Worm (Caenorhabditis elegans) whole organism, late embryonic: Measurements from ENCODE around the gene C04G6.6.

Experiments used
- T23F11.4 ChIP-seq: fragments of 200-800 bp; sonication (Bioruptor generic); optimal IDR thresholded peaks from 2 replicates; lab custom pipeline; 2018; ENCODE audit warnings: mild to moderate bottlenecking, missing genetic modification characterization, missing compliant biosample characterization
- ahr-1 ChIP-seq: sonication (generic microtip); optimal IDR thresholded peaks from 2 replicates; lab custom pipeline; 2016; ENCODE audit warnings: missing genetic modification characterization, missing compliant biosample characterization
- ceh-14 ChIP-seq: sonication (generic microtip); optimal IDR thresholded peaks from 2 replicates; lab custom pipeline; 2016; ENCODE audit warnings: missing genotype, missing genetic modification characterization, missing compliant biosample characterization
- ceh-18 ChIP-seq: sonication (generic microtip); optimal IDR thresholded peaks from 2 replicates; lab custom pipeline; 2016; ENCODE audit warnings: missing genetic modification characterization, missing compliant biosample characterization
- ceh-22 ChIP-seq: sonication (generic microtip); optimal IDR thresholded peaks from 2 replicates; lab custom pipeline; 2017; ENCODE audit warnings: missing biosample characterization, missing genetic modification characterization
- ceh-24 ChIP-seq: sonication (generic microtip); optimal IDR thresholded peaks from 2 replicates; lab custom pipeline; 2016; ENCODE audit warnings: mild to moderate bottlenecking, missing genetic modification characterization, missing compliant biosample characterization
- ceh-45 ChIP-seq: fragments of 200-800 bp; sonication (Bioruptor generic); IDR thresholded peaks from 2 replicates; pipeline ENCODE4 v1.3.6; 2022; ENCODE audit warnings: missing genetic modification reagents, missing genetic modification characterization, missing compliant biosample characterization
- ceh-6 ChIP-seq: fragments of 200-800 bp; sonication (Bioruptor generic); optimal IDR thresholded peaks from 2 replicates; lab custom pipeline; 2018; ENCODE audit warnings: mild to moderate bottlenecking, missing genetic modification characterization, missing compliant biosample characterization
- ceh-9 ChIP-seq: sonication (generic microtip); optimal IDR thresholded peaks from 2 replicates; lab custom pipeline; 2016; ENCODE audit warnings: mild to moderate bottlenecking, missing genetic modification characterization, inconsistent platforms, missing compliant biosample characterization
- dmd-4 ChIP-seq: sonication (generic microtip); optimal IDR thresholded peaks from 2 replicates; lab custom pipeline; 2016; ENCODE audit warnings: borderline replicate concordance, missing genetic modification characterization, missing compliant biosample characterization
- dve-1 ChIP-seq: sonication (generic microtip); optimal IDR thresholded peaks from 2 replicates; lab custom pipeline; 2017; ENCODE audit warnings: antibody characterized with exemption, mild to moderate bottlenecking, missing genetic modification characterization, missing compliant biosample characterization
- elt-2 ChIP-seq: sonication (generic microtip); optimal IDR thresholded peaks from 2 replicates; lab custom pipeline; 2016; ENCODE audit warnings: missing genetic modification reagents, missing genetic modification characterization, missing compliant biosample characterization
- elt-4 ChIP-seq: sonication (generic microtip); optimal IDR thresholded peaks from 2 replicates; lab custom pipeline; 2016; ENCODE audit warnings: missing genetic modification characterization, missing compliant biosample characterization
- ets-4 ChIP-seq: sonication (generic microtip); optimal IDR thresholded peaks from 2 replicates; lab custom pipeline; 2016; ENCODE audit warnings: missing genetic modification characterization, missing compliant biosample characterization
- fkh-10 ChIP-seq: fragments of 150-350 bp; optimal IDR thresholded peaks from 2 replicates; lab custom pipeline; 2014; ENCODE audit warnings: missing biosample characterization, missing genetic modification reagents, missing genetic modification characterization
- gmeb-2 ChIP-seq: sonication (generic microtip); optimal IDR thresholded peaks from 2 replicates; lab custom pipeline; 2016; ENCODE audit warnings: missing genetic modification characterization, inconsistent platforms, missing compliant biosample characterization
- hlh-15 ChIP-seq: sonication (generic microtip); optimal IDR thresholded peaks from 2 replicates; lab custom pipeline; 2016; ENCODE audit warnings: missing genetic modification characterization, missing compliant biosample characterization
- hlh-8 ChIP-seq: sonication (generic microtip); optimal IDR thresholded peaks from 2 replicates; lab custom pipeline; 2016; ENCODE audit warnings: missing genotype, missing genetic modification characterization, missing compliant biosample characterization
- lim-6 ChIP-seq: sonication (generic microtip); optimal IDR thresholded peaks from 2 replicates; lab custom pipeline; 2016; ENCODE audit warnings: missing genetic modification characterization, missing compliant biosample characterization
- nfya-1 ChIP-seq: sonication (generic microtip); optimal IDR thresholded peaks from 2 replicates; lab custom pipeline; 2017; ENCODE audit warnings: missing genetic modification characterization, mild to moderate bottlenecking, missing compliant biosample characterization, antibody characterized with exemption, moderate library complexity
- nhr-11 ChIP-seq: fragments of 150-350 bp; optimal IDR thresholded peaks from 2 replicates; lab custom pipeline; 2014; ENCODE audit warnings: missing biosample characterization, missing genetic modification characterization
- nhr-232 ChIP-seq: sonication (generic microtip); optimal IDR thresholded peaks from 2 replicates; lab custom pipeline; 2016; ENCODE audit warnings: missing genetic modification characterization, missing compliant biosample characterization
- odd-2 ChIP-seq: sonication (generic microtip); optimal IDR thresholded peaks from 2 replicates; lab custom pipeline; 2017; ENCODE audit warnings: antibody characterized with exemption, mild to moderate bottlenecking, missing genetic modification characterization, missing compliant biosample characterization
- pag-3 ChIP-seq: sonication (generic microtip); optimal IDR thresholded peaks from 2 replicates; lab custom pipeline; 2016; ENCODE audit warnings: missing compliant biosample characterization, missing genetic modification characterization, borderline replicate concordance
- pat-9 ChIP-seq: fragments of 200-800 bp; sonication (Bioruptor generic); optimal IDR thresholded peaks from 2 replicates; lab custom pipeline; 2018; ENCODE audit warnings: mild to moderate bottlenecking, missing genetic modification characterization, moderate library complexity, missing compliant biosample characterization
- pqm-1 ChIP-seq: sonication (generic microtip); optimal IDR thresholded peaks from 2 replicates; lab custom pipeline; 2016; ENCODE audit warnings: missing genetic modification characterization, missing compliant biosample characterization
- ref-2 ChIP-seq: sonication (generic microtip); optimal IDR thresholded peaks from 2 replicates; lab custom pipeline; 2016; ENCODE audit warnings: missing genetic modification characterization, missing compliant biosample characterization
- tbx-7 ChIP-seq: sonication (generic microtip); optimal IDR thresholded peaks from 2 replicates; lab custom pipeline; 2016; ENCODE audit warnings: missing genotype, missing genetic modification characterization, missing compliant biosample characterization
- ttx-3 ChIP-seq: sonication (generic microtip); optimal IDR thresholded peaks from 2 replicates; lab custom pipeline; 2016; ENCODE audit warnings: missing genetic modification reagents, missing genetic modification characterization, missing compliant biosample characterization
- unc-86 ChIP-seq: sonication (generic microtip); optimal IDR thresholded peaks from 2 replicates; lab custom pipeline; 2016; ENCODE audit warnings: missing genetic modification characterization, missing compliant biosample characterization
- zip-5 ChIP-seq: sonication (generic microtip); optimal IDR thresholded peaks from 2 replicates; lab custom pipeline; 2016; ENCODE audit warnings: missing genetic modification characterization, missing compliant biosample characterization
- ztf-16 ChIP-seq: sonication (generic microtip); optimal IDR thresholded peaks from 2 replicates; lab custom pipeline; 2017; ENCODE audit warnings: missing genetic modification characterization, missing compliant biosample characterization

The C04G6.6 gene

DNA sequence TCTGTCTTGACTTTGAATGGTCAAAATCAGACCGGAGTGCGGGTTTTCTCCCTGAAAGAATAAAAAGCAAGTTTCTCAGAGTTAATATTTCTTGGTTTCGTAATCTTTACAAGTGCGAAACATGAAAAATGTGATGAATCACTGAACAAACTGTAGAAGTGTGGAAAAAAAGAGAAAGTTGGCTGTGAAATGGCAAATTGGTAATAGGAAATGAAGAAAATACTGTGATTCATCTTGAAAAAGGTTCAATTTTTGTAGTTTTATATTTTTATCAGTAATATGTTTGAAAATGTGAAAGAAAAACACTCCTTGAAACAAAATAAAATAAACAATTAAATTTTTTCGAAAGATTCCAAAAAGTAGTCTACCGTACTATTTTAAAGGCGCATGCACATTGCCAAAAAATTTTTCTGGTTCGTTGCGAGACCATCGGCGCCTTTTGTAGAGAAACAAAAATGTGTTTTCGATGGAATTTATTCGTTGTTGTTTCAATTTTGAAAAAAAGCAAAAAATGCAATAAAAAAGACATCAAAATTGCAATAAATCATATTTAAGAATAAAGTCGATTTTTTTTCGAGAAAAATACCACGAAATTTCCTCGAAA lies 7.8 kb downstream of the C04G6.6 start, which contains the start of gene pld-1:
TSS of gene pld-1 (minus strand) at position 51 of the 604 bp plus-strand sequence.
- no peak for TF ChIP-seq unc-86 (tag; lab: Kevin White, UChicago)
- TF ChIP-seq hlh-15 (tag; lab: Kevin White, UChicago): no peak
- no peak for TF ChIP-seq ceh-45 (GFP tag; lab: Robert Waterston, UW)

DNA sequence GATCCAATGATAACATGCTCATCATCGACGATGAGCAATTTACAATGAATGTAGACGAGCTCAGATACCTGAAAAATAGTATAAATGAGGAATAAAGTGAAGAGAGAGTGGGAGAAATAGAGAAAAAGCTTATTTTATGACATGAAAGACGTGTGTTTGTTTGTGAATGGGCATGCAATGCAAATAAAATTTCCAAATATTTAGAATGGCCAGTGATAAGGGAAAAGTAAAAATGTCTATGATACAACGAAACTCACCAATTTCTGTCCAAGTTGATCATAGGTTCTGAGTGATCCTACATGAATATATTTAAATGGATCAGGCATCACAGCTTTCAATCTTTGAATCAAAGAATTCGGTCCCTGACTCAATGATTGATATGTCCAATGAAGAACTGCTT lies 13.4 kb downstream of the C04G6.6 start:
- no peak for TF ChIP-seq ceh-9 (tag; lab: Kevin White, UChicago)
- no peak for TF ChIP-seq ceh-14
- TF ChIP-seq hlh-15 (tag; lab: Kevin White, UChicago): no peak
- no peak for TF ChIP-seq lim-6 (tag; lab: Kevin White, UChicago)
- no peak for TF ChIP-seq nfya-1 (tag; lab: Kevin White, UChicago)
- no peak for TF ChIP-seq ceh-24 (tag; lab: Kevin White, UChicago)
- no peak for TF ChIP-seq odd-2 (tag; lab: Kevin White, UChicago)
- TF ChIP-seq gmeb-2 (tag; lab: Kevin White, UChicago): no peak
- no peak for TF ChIP-seq hlh-8 (tag; lab: Kevin White, UChicago)
- no peak for TF ChIP-seq ceh-18
- TF ChIP-seq ref-2: no peak
- no peak for TF ChIP-seq T23F11.4 (GFP tag; lab: Kevin White, UChicago)
- no peak for TF ChIP-seq tbx-7
- TF ChIP-seq pag-3 (tag; lab: Kevin White, UChicago): no peak
- no peak for TF ChIP-seq dmd-4
- no peak for TF ChIP-seq ttx-3
- TF ChIP-seq pqm-1 (tag; lab: Kevin White, UChicago): no peak

DNA sequence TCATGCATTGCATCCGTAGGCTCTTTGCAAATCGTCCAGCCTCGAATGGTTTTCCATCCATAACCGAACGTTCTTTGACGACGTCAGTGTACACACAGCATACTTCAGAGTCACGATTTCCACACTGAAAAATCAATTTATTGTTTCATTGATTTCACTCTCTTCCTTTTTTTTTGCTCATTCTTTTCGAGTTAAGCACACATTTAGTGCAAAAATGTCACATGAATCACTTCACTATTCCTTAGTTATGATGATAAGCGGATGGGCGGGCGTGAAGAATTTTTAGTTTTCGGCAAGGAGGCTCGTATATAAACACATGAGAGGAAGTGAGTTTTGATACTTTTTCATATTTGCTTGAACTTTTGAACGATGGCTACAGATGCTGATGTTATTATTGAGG lies 14.1 kb downstream of the C04G6.6 start, which contains the start of gene txt-9:
TSS of gene txt-9 (plus strand) at position 336 of the 400 bp plus-strand sequence.
- TF ChIP-seq elt-4 (tag; lab: Kevin White, UChicago) (no peak), odd-2 (tag; lab: Kevin White, UChicago) (no peak), pqm-1 (tag; lab: Kevin White, UChicago) (no peak), ceh-6 (no peak), nhr-232 (tag; lab: Kevin White, UChicago) (no peak), ref-2 (no peak), ceh-18 (no peak), ceh-22 (tag; lab: Kevin White, UChicago) (no peak), zip-5 (tag; lab: Kevin White, UChicago) (no peak), ets-4 (tag; lab: Kevin White, UChicago) (no peak), fkh-10 (GFP tag; lab: Kevin White, UChicago) (no peak)

DNA sequence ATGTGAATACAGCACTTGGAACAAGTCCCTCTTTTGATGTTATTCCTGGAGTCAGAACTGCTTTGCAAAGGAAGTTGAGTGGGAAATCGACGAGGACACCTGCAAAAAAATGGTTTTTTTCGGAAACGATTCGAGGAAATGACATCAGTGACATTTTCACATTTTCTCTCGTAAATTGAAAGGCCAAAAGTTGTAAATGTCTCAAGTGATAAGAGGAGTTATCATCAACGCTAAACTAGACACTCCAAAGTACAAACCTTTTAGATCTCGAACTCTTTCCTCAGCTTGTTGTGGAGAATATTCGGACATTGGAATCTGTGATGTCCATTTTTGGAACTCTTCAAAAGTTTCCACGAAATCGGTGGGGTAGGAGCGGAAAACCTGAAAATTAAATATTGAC lies 15.3 kb downstream of the C04G6.6 start:
- no peak for TF ChIP-seq pat-9 (tag; lab: Kevin White, UChicago)
- TF ChIP-seq elt-2 (tag; lab: Kevin White, UChicago): peak; percentile 49
- no peak for TF ChIP-seq tbx-7
- TF ChIP-seq, all 69 proteins: peak for 1

DNA sequence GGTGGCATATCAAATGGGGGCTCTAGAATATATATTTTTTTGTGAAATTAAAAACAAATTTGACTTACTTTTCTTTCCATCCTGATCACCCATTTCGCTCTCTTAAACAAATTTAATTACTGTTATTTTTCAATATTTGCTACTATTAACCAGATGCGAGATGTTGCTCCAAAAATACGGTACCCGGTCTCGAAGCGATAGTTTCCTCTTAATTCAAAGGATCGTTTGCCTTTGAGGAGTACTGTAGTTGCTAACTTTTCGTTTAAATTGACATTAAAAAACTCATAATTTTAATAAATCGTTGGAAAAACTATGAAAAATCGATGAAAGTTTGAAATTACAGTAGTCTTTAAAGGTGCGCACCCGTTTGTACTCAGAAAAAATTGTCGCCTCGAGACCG lies 16.2 kb downstream of the C04G6.6 start, which contains the start of gene C04G6.4:
TSS of gene C04G6.4 (minus strand) at position 101 of the 400 bp plus-strand sequence.
- TF ChIP-seq T23F11.4 (GFP tag; lab: Kevin White, UChicago): no peak
- TF ChIP-seq dve-1: no peak
- TF ChIP-seq ztf-16: no peak
- TF ChIP-seq nhr-232 (tag; lab: Kevin White, UChicago): no peak
- no peak for TF ChIP-seq nhr-11
- TF ChIP-seq ahr-1 (tag; lab: Kevin White, UChicago): no peak
- TF ChIP-seq, all 69 proteins: peak for 0
